Worm (Caenorhabditis elegans) whole organism, L2 larva: ENCODE data around the gene clec-32.

Source experiments
- C34F6.9 ChIP-seq: fragments of 150-350 bp; optimal IDR thresholded peaks from 2 replicates; lab custom pipeline; 2014; ENCODE audit warnings: missing biosample characterization, missing genetic modification characterization
- Y55F3AM.14 ChIP-seq: fragments of 200-800 bp; sonication (Bioruptor generic); optimal IDR thresholded peaks from 2 replicates; lab custom pipeline; 2018; ENCODE audit warnings: mild to moderate bottlenecking, missing genetic modification characterization, missing compliant biosample characterization
- ZK546.5 ChIP-seq: sonication (generic microtip); optimal IDR thresholded peaks from 2 replicates; lab custom pipeline; 2017; ENCODE audit warnings: missing biosample characterization, missing genetic modification characterization
- ama-1 ChIP-seq: fragments of 150-350 bp; optimal IDR thresholded peaks from 2 replicates; lab custom pipeline; 2018; ENCODE audit warnings: inconsistent platforms
- ceh-82 ChIP-seq: fragments of 150-350 bp; optimal IDR thresholded peaks from 2 replicates; lab custom pipeline; 2014; ENCODE audit warnings: missing biosample characterization, missing genetic modification characterization
- egl-27 ChIP-seq: sonication (generic microtip); optimal IDR thresholded peaks from 3 replicates; lab custom pipeline; 2017; ENCODE audit warnings: missing biosample characterization, missing genetic modification reagents, missing genetic modification characterization
- lin-39 ChIP-seq: fragments of 150-350 bp; optimal IDR thresholded peaks from 2 replicates; lab custom pipeline; 2014; ENCODE audit warnings: missing biosample characterization, missing genetic modification reagents, missing genetic modification characterization
- nhr-12 ChIP-seq: fragments of 150-350 bp; optimal IDR thresholded peaks from 2 replicates; lab custom pipeline; 2014; ENCODE audit warnings: missing biosample characterization, missing genetic modification characterization
- nhr-129 ChIP-seq: fragments of 150-350 bp; optimal IDR thresholded peaks from 2 replicates; lab custom pipeline; 2014; ENCODE audit warnings: missing biosample characterization, missing genetic modification characterization
- nhr-6 ChIP-seq: fragments of 150-350 bp; optimal IDR thresholded peaks from 2 replicates; lab custom pipeline; 2014; ENCODE audit warnings: missing biosample characterization, missing genetic modification characterization
- unc-39 ChIP-seq: fragments of 150-350 bp; optimal IDR thresholded peaks from 2 replicates; lab custom pipeline; 2014; ENCODE audit warnings: missing biosample characterization, missing genetic modification characterization
- zag-1 ChIP-seq: fragments of 150-350 bp; optimal IDR thresholded peaks from 2 replicates; lab custom pipeline; 2014; ENCODE audit warnings: missing biosample characterization, missing genetic modification characterization
- ztf-4 ChIP-seq: fragments of 150-350 bp; optimal IDR thresholded peaks from 2 replicates; lab custom pipeline; 2014; ENCODE audit warnings: missing biosample characterization, missing genetic modification characterization

- TF ChIP-seq nhr-12 (tag; lab: Kevin White, UChicago) (no peak), ceh-82 (tag; lab: Kevin White, UChicago) (no peak), lin-39 (tag; lab: Kevin White, UChicago) (no peak), C34F6.9 (tag; lab: Kevin White, UChicago) (no peak), nhr-6 (tag; lab: Kevin White, UChicago) (no peak), ZK546.5 (tag; lab: Kevin White, UChicago) (no peak), Y55F3AM.14 (no peak), ztf-4 (no peak), egl-27 (tag; lab: Kevin White, UChicago) (no peak), unc-39 (tag; lab: Kevin White, UChicago) (no peak), nhr-129 (tag; lab: Kevin White, UChicago) (no peak), zag-1 (no peak), ama-1 (lab: Kevin White, UChicago) (no peak)
Measured at ce11 chrV:16812371-16812770, 49.2 kb downstream of the clec-32 start.
